Fruit fly (Drosophila melanogaster) whole organism, prepupa: ENCODE data around the gene Rrp45.

ENCODE experiments used
- Blimp-1 ChIP-seq: fragments of 200-800 bp; sonication (Bioruptor generic); optimal IDR thresholded peaks from 3 replicates; lab custom pipeline; 2017; ENCODE audit warnings: missing biosample characterization, missing genetic modification characterization, mild to moderate bottlenecking, moderate library complexity, missing genetic modification reagents
- CG10631 ChIP-seq: fragments of 200-800 bp; sonication (Bioruptor generic); optimal IDR thresholded peaks from 2 replicates; lab custom pipeline; 2016; ENCODE audit warnings: missing biosample characterization, missing genetic modification characterization
- CG10669 ChIP-seq: fragments of 200-800 bp; sonication (Bioruptor generic); optimal IDR thresholded peaks from 3 replicates; lab custom pipeline; 2018; ENCODE audit warnings: missing biosample characterization, mild to moderate bottlenecking, missing genetic modification characterization, moderate library complexity
- CG11294 ChIP-seq: fragments of 200-800 bp; sonication (Bioruptor generic); IDR thresholded peaks from 2 replicates; pipeline ENCODE4 v1.3.6; 2022; ENCODE audit warnings: missing biosample characterization, missing genetic modification characterization
- CG11762 ChIP-seq: fragments of 200-800 bp; sonication (Bioruptor generic); optimal IDR thresholded peaks from 3 replicates; lab custom pipeline; 2016; ENCODE audit warnings: missing biosample characterization, missing genetic modification characterization; ENCODE audit not compliant: insufficient read depth
- CG11902 ChIP-seq: fragments of 200-800 bp; sonication (Bioruptor generic); optimal IDR thresholded peaks from 3 replicates; lab custom pipeline; 2016; ENCODE audit warnings: missing biosample characterization, missing genetic modification characterization
- CG15336 ChIP-seq: fragments of 200-800 bp; sonication (Bioruptor generic); IDR thresholded peaks from 2 replicates; pipeline ENCODE4 v1.3.6; 2022; ENCODE audit warnings: missing biosample characterization, missing genetic modification characterization
- CG1621 ChIP-seq: fragments of 200-800 bp; sonication (Bioruptor generic); optimal IDR thresholded peaks from 3 replicates; lab custom pipeline; 2018; ENCODE audit warnings: missing biosample characterization, mild to moderate bottlenecking, missing genetic modification characterization
- CG16779 ChIP-seq: fragments of 200-800 bp; sonication (Bioruptor generic); optimal IDR thresholded peaks from 3 replicates; lab custom pipeline; 2017; ENCODE audit warnings: missing biosample characterization, mild to moderate bottlenecking, missing genetic modification characterization
- CG3032 ChIP-seq: fragments of 200-800 bp; optimal IDR thresholded peaks from 2 replicates; lab custom pipeline; 2019; ENCODE audit warnings: missing biosample characterization, mild to moderate bottlenecking, missing genetic modification characterization, moderate library complexity
- CG31627 ChIP-seq: fragments of 200-800 bp; sonication (Bioruptor generic); optimal IDR thresholded peaks from 3 replicates; lab custom pipeline; 2016; ENCODE audit warnings: missing biosample characterization, missing genetic modification characterization
- CG34406 ChIP-seq: fragments of 200-800 bp; sonication (Bioruptor generic); optimal IDR thresholded peaks from 3 replicates; lab custom pipeline; 2016; ENCODE audit warnings: missing biosample characterization, missing genetic modification characterization
- CG3919 ChIP-seq: fragments of 200-800 bp; sonication (Bioruptor generic); optimal IDR thresholded peaks from 3 replicates; lab custom pipeline; 2016; ENCODE audit warnings: missing biosample characterization, missing genetic modification characterization
- CG4318 ChIP-seq: fragments of 200-800 bp; sonication (Bioruptor generic); optimal IDR thresholded peaks from 3 replicates; lab custom pipeline; 2017; ENCODE audit warnings: missing biosample characterization, mild to moderate bottlenecking, missing genetic modification characterization
- CG6163 ChIP-seq: fragments of 200-800 bp; sonication (Bioruptor generic); IDR thresholded peaks from 3 replicates; pipeline ENCODE4 v1.3.6; 2022; ENCODE audit warnings: missing biosample characterization, missing genetic modification characterization
- CG6276 ChIP-seq: fragments of 200-800 bp; sonication (Bioruptor generic); optimal IDR thresholded peaks from 2 replicates; lab custom pipeline; 2017; ENCODE audit warnings: missing biosample characterization, mild to moderate bottlenecking, missing genetic modification characterization
- CG6792 ChIP-seq: fragments of 200-800 bp; sonication (Bioruptor generic); optimal IDR thresholded peaks from 3 replicates; lab custom pipeline; 2016; ENCODE audit warnings: missing biosample characterization, missing genetic modification characterization
- CG6854 ChIP-seq: fragments of 200-800 bp; sonication (Bioruptor generic); optimal IDR thresholded peaks from 2 replicates; lab custom pipeline; 2017; ENCODE audit warnings: missing biosample characterization, mild to moderate bottlenecking, missing genetic modification characterization
- CG7368 ChIP-seq: fragments of 200-800 bp; sonication (Bioruptor generic); optimal IDR thresholded peaks from 3 replicates; lab custom pipeline; 2016; ENCODE audit warnings: missing biosample characterization, missing genetic modification characterization
- CG8319 ChIP-seq: fragments of 200-800 bp; sonication (Bioruptor generic); optimal IDR thresholded peaks from 3 replicates; lab custom pipeline; 2016; ENCODE audit warnings: missing biosample characterization, missing genetic modification characterization
- CG9139 ChIP-seq: fragments of 200-800 bp; sonication (Bioruptor generic); optimal IDR thresholded peaks from 3 replicates; lab custom pipeline; 2017; ENCODE audit warnings: missing biosample characterization, mild to moderate bottlenecking, missing genetic modification characterization
- Eip78C ChIP-seq: fragments of 200-800 bp; sonication (Bioruptor generic); peaks from one replicate; lab custom pipeline; 2016; ENCODE audit warnings: missing biosample characterization, missing genetic modification characterization
- Eip93F ChIP-seq: fragments of 200-800 bp; sonication (Bioruptor generic); optimal IDR thresholded peaks from 2 replicates; lab custom pipeline; 2016; ENCODE audit warnings: missing biosample characterization, mild to moderate bottlenecking, missing genetic modification characterization
- Ets21C ChIP-seq: fragments of 200-800 bp; sonication (Bioruptor generic); optimal IDR thresholded peaks from 3 replicates; lab custom pipeline; 2016; ENCODE audit warnings: missing biosample characterization, missing genetic modification characterization
- Gug ChIP-seq: fragments of 200-800 bp; sonication (Bioruptor generic); IDR thresholded peaks from 2 replicates; pipeline ENCODE4 v1.3.6; 2022; ENCODE audit warnings: missing biosample characterization, missing genetic modification characterization
- Hr39 ChIP-seq: fragments of 200-800 bp; sonication (Bioruptor generic); optimal IDR thresholded peaks from 2 replicates; lab custom pipeline; 2016; ENCODE audit warnings: missing biosample characterization, missing genetic modification characterization
- Lpt ChIP-seq: fragments of 200-800 bp; sonication (Bioruptor generic); optimal IDR thresholded peaks from 3 replicates; lab custom pipeline; 2016; ENCODE audit warnings: missing biosample characterization, missing genetic modification characterization
- Sox15 ChIP-seq: fragments of 200-800 bp; sonication (Bioruptor generic); optimal IDR thresholded peaks from 3 replicates; lab custom pipeline; 2016; ENCODE audit warnings: missing biosample characterization, missing genetic modification characterization
- cyc ChIP-seq: fragments of 200-800 bp; sonication (Bioruptor generic); optimal IDR thresholded peaks from 3 replicates; lab custom pipeline; 2016; ENCODE audit warnings: missing biosample characterization, missing genetic modification characterization
- dac ChIP-seq: fragments of 200-800 bp; sonication (Bioruptor generic); optimal IDR thresholded peaks from 2 replicates; lab custom pipeline; 2017; ENCODE audit warnings: missing biosample characterization, mild to moderate bottlenecking, missing genetic modification characterization
- dsx ChIP-seq: fragments of 200-800 bp; optimal IDR thresholded peaks from 3 replicates; lab custom pipeline; 2019; ENCODE audit warnings: missing biosample characterization, mild to moderate bottlenecking, missing genetic modification characterization, moderate library complexity; ENCODE audit not compliant: poor library complexity, severe bottlenecking
- eg ChIP-seq: fragments of 200-800 bp; sonication (Bioruptor generic); IDR thresholded peaks from 3 replicates; pipeline ENCODE4 v1.3.6; 2022; ENCODE audit warnings: missing biosample characterization, missing genetic modification characterization
- esn ChIP-seq: fragments of 200-800 bp; sonication (Bioruptor generic); optimal IDR thresholded peaks from 2 replicates; lab custom pipeline; 2016; ENCODE audit warnings: missing biosample characterization, mild to moderate bottlenecking, missing genetic modification characterization, moderate library complexity
- fd59A ChIP-seq: fragments of 200-800 bp; sonication (Bioruptor generic); optimal IDR thresholded peaks from 2 replicates; lab custom pipeline; 2017; ENCODE audit warnings: missing biosample characterization, mild to moderate bottlenecking, missing genetic modification characterization, missing genetic modification reagents
- fd85E ChIP-seq: fragments of 200-800 bp; sonication (Bioruptor generic); optimal IDR thresholded peaks from 3 replicates; lab custom pipeline; 2016; ENCODE audit warnings: missing biosample characterization, missing genetic modification characterization
- fkh ChIP-seq: fragments of 200-800 bp; sonication (Bioruptor generic); optimal IDR thresholded peaks from 3 replicates; lab custom pipeline; 2017; ENCODE audit warnings: missing biosample characterization, mild to moderate bottlenecking, missing genetic modification characterization, moderate library complexity
- net ChIP-seq: fragments of 200-800 bp; sonication (Bioruptor generic); optimal IDR thresholded peaks from 3 replicates; lab custom pipeline; 2016; ENCODE audit warnings: missing biosample characterization, missing genetic modification characterization
- pdm3 ChIP-seq: fragments of 200-800 bp; sonication (Bioruptor generic); optimal IDR thresholded peaks from 3 replicates; lab custom pipeline; 2016; ENCODE audit warnings: missing biosample characterization, missing genetic modification characterization
- salr ChIP-seq, 2 experiments: fragments of 200-800 bp; sonication (Bioruptor generic); optimal IDR thresholded peaks; 3 replicates each; lab custom pipeline; 2016 to 2018; ENCODE audit warnings: missing biosample characterization in 2 of 2, missing genetic modification characterization in 2 of 2, mild to moderate bottlenecking in 1 of 2
- spab ChIP-seq: fragments of 200-800 bp; sonication (Bioruptor generic); optimal IDR thresholded peaks from 2 replicates; lab custom pipeline; 2017; ENCODE audit warnings: missing biosample characterization, mild to moderate bottlenecking, missing genetic modification characterization, missing genetic modification reagents
- ss ChIP-seq, 2 experiments: fragments of 200-800 bp; sonication (Bioruptor generic); optimal IDR thresholded peaks; 2 replicates in 1 of 2; 3 replicates in 1 of 2; lab custom pipeline; 2017 to 2018; ENCODE audit warnings: mild to moderate bottlenecking in 2 of 2, missing biosample characterization in 2 of 2, missing genetic modification characterization in 2 of 2, moderate library complexity in 1 of 2
- svp ChIP-seq: fragments of 200-800 bp; sonication (Bioruptor generic); peaks from one replicate; lab custom pipeline; 2016; ENCODE audit warnings: missing biosample characterization, missing genetic modification characterization

Rrp45 gene

dm6 chrX:16836091-16836799 is 45.2 kb upstream of the Rrp45 start:
- TF ChIP-seq pdm3 (GFP tag; lab: Kevin White, UChicago) (no peak), eg (GFP tag; lab: Robert Waterston, UW) (0 out of 3 replicates have a peak, but pooled peaks have one; percentile 19), CG10631 (GFP tag; lab: Kevin White, UChicago) (no peak), CG3919 (GFP tag; lab: Kevin White, UChicago) (no peak), fkh (GFP tag; lab: Kevin White, UChicago) (peak; percentile 1), ss (GFP tag; optimal IDR thresholded peaks at IDR 0.05; lab: Kevin White, UChicago) (peak in 1 of 2 experiments; percentile 23), CG6163 (GFP tag; lab: Robert Waterston, UW) (0 out of 3 replicates have a peak, but pooled peaks have one; percentile 30), salr (GFP tag; optimal IDR thresholded peaks at IDR 0.05; lab: Kevin White, UChicago) (no peak), svp (peak; percentile 82), dsx (peak; percentile 58)

- peak; percentile 7 for TF ChIP-seq esn (GFP tag; lab: Kevin White, UChicago)
- no peak for TF ChIP-seq Sox15 (GFP tag; lab: Kevin White, UChicago)
- no peak for TF ChIP-seq fd59A (GFP tag; lab: Kevin White, UChicago)
- peak in 1 of 2 experiments; percentile 19 for TF ChIP-seq ss (GFP tag; optimal IDR thresholded peaks at IDR 0.05; lab: Kevin White, UChicago)
- no peak for TF ChIP-seq CG6854 (GFP tag; lab: Kevin White, UChicago)
- TF ChIP-seq spab (GFP tag; lab: Kevin White, UChicago), result no peak
- TF ChIP-seq Ets21C (GFP tag; lab: Kevin White, UChicago), result no peak
- no peak for TF ChIP-seq CG31627 (GFP tag; lab: Kevin White, UChicago)
- peak; percentile 35 for TF ChIP-seq svp
- no peak for TF ChIP-seq CG8319 (GFP tag; lab: Kevin White, UChicago)
- no peak for TF ChIP-seq CG16779 (tag; lab: Kevin White, UChicago)
- TF ChIP-seq dsx, result peak; percentile 32
- TF ChIP-seq CG6163 (GFP tag; lab: Robert Waterston, UW), result peak; percentile 59
- TF ChIP-seq Blimp-1 (GFP tag; lab: Kevin White, UChicago), result no peak
- TF ChIP-seq CG7368, result no peak
- TF ChIP-seq CG3919 (GFP tag; lab: Kevin White, UChicago), result no peak
- no peak for TF ChIP-seq Gug (GFP tag; lab: Robert Waterston, UW)
- TF ChIP-seq net (GFP tag; lab: Kevin White, UChicago), result peak; percentile 12
- no peak for TF ChIP-seq fd85E (GFP tag; lab: Kevin White, UChicago)
- TF ChIP-seq CG11902 (GFP tag; lab: Kevin White, UChicago), result no peak
- TF ChIP-seq CG15336 (GFP tag; lab: Robert Waterston, UW), result peak; percentile 40; the same call in 1 of the 2 replicates
- TF ChIP-seq eg (GFP tag; lab: Robert Waterston, UW), result peak; percentile 53; the same call in 2 of the 3 replicates
- no peak for TF ChIP-seq cyc (GFP tag; lab: Kevin White, UChicago)
Measured at dm6 chrX:16835304-16835703, 44.2 kb upstream of the Rrp45 start, which contains the start of the genes CG13004 and CG46306. Gene CG13004 (minus strand): TSS chrX:16835520. Gene CG46306 (minus strand): TSS chrX:16835520.

dm6 chrX:16834259-16834658 is 43.2 kb upstream of the Rrp45 start:
- TF ChIP-seq CG11902 (GFP tag; lab: Kevin White, UChicago), result no peak
- peak; percentile 64 for TF ChIP-seq CG3032
- no peak for TF ChIP-seq CG11762 (GFP tag; lab: Kevin White, UChicago)
- TF ChIP-seq fd59A (GFP tag; lab: Kevin White, UChicago), result peak; percentile 8
- peak; percentile 72 for TF ChIP-seq CG6276 (GFP tag; lab: Kevin White, UChicago)
- no peak for TF ChIP-seq CG6854 (GFP tag; lab: Kevin White, UChicago)
- TF ChIP-seq Eip78C (GFP tag; lab: Kevin White, UChicago), result peak; percentile 94
- peak; percentile 73 for TF ChIP-seq svp
- TF ChIP-seq CG1621 (tag; lab: Kevin White, UChicago), result no peak
- TF ChIP-seq Ets21C (GFP tag; lab: Kevin White, UChicago), result peak; percentile 12
- peak; percentile 36 for TF ChIP-seq CG31627 (GFP tag; lab: Kevin White, UChicago)
- TF ChIP-seq CG11294, result peak; percentile 28; the same call in 1 of the 2 replicates
- peak; percentile 16 for TF ChIP-seq CG34406 (GFP tag; lab: Kevin White, UChicago)
- TF ChIP-seq CG16779 (tag; lab: Kevin White, UChicago), result peak; percentile 70
- no peak for TF ChIP-seq CG10669 (GFP tag; lab: Kevin White, UChicago)
- TF ChIP-seq Hr39, result peak; percentile 49
- peak; percentile 2 for TF ChIP-seq CG7368
- peak; percentile 77 for TF ChIP-seq CG10631 (GFP tag; lab: Kevin White, UChicago)
- TF ChIP-seq CG6792 (GFP tag; lab: Kevin White, UChicago), result peak; percentile 63
- no peak for TF ChIP-seq Eip93F
- TF ChIP-seq Lpt (GFP tag; lab: Kevin White, UChicago), result peak; percentile 86
- peak; percentile 28; the same call in 1 of the 3 replicates for TF ChIP-seq CG6163 (GFP tag; lab: Robert Waterston, UW)
- no peak for TF ChIP-seq ss (GFP tag; optimal IDR thresholded peaks at IDR 0.05; lab: Kevin White, UChicago)
- no peak for TF ChIP-seq CG9139 (GFP tag; lab: Kevin White, UChicago)
- peak; percentile 65 for TF ChIP-seq esn (GFP tag; lab: Kevin White, UChicago)
- TF ChIP-seq dac (GFP tag; lab: Kevin White, UChicago), result peak; percentile 71
- TF ChIP-seq spab (GFP tag; lab: Kevin White, UChicago), result no peak
- peak; percentile 77 for TF ChIP-seq CG4318 (GFP tag; lab: Kevin White, UChicago)
